Fruit fly (Drosophila melanogaster) whole organism, pupa: ENCODE measurements around the gene CG34305.

Experiments
- CG10348 ChIP-seq: fragments of 200-800 bp; sonication (Bioruptor generic); IDR thresholded peaks from 2 replicates; pipeline ENCODE4 v1.3.6; 2022; ENCODE audit warnings: missing biosample characterization, missing genetic modification characterization
- CG12605 ChIP-seq: fragments of 200-800 bp; sonication (Bioruptor generic); IDR thresholded peaks from 2 replicates; pipeline ENCODE4 v1.3.6; 2022; ENCODE audit warnings: missing biosample characterization, missing genetic modification characterization
- CG13204 ChIP-seq: fragments of 200-800 bp; sonication (Bioruptor generic); optimal IDR thresholded peaks from 2 replicates; lab custom pipeline; 2018; ENCODE audit warnings: missing biosample characterization, mild to moderate bottlenecking, missing genetic modification characterization, moderate library complexity
- CG14655 ChIP-seq: fragments of 200-800 bp; sonication (Bioruptor generic); optimal IDR thresholded peaks from 3 replicates; lab custom pipeline; 2017; ENCODE audit warnings: mild to moderate bottlenecking, missing biosample characterization, missing genetic modification reagents, missing genetic modification characterization
- CG15710 ChIP-seq: fragments of 200-800 bp; sonication (Bioruptor generic); optimal IDR thresholded peaks from 2 replicates; lab custom pipeline; 2018; ENCODE audit warnings: missing biosample characterization, mild to moderate bottlenecking, missing genetic modification characterization, moderate library complexity
- CG32121 ChIP-seq: fragments of 200-800 bp; sonication (Bioruptor generic); IDR thresholded peaks from 2 replicates; pipeline ENCODE4 v1.3.6; 2022; ENCODE audit warnings: missing biosample characterization, missing genetic modification characterization
- CG8159 ChIP-seq: fragments of 200-800 bp; sonication (Bioruptor generic); optimal IDR thresholded peaks from 3 replicates; lab custom pipeline; 2018; ENCODE audit warnings: missing biosample characterization, mild to moderate bottlenecking, missing genetic modification characterization, moderate library complexity
- CG9948 ChIP-seq: fragments of 200-800 bp; sonication (Bioruptor generic); optimal IDR thresholded peaks from 2 replicates; lab custom pipeline; 2018; ENCODE audit warnings: missing biosample characterization, mild to moderate bottlenecking, missing genetic modification characterization, moderate library complexity
- D1 ChIP-seq: fragments of 200-800 bp; sonication (Bioruptor generic); optimal IDR thresholded peaks from 2 replicates; lab custom pipeline; 2018; ENCODE audit warnings: missing biosample characterization, mild to moderate bottlenecking, missing genetic modification characterization, moderate library complexity
- EcR ChIP-seq: fragments of 200-800 bp; sonication (Bioruptor generic); optimal IDR thresholded peaks from 3 replicates; lab custom pipeline; 2019; ENCODE audit warnings: missing biosample characterization, missing genetic modification characterization, mild to moderate bottlenecking, moderate library complexity, missing genetic modification reagents
- Ets98B ChIP-seq: fragments of 200-800 bp; sonication (Bioruptor generic); IDR thresholded peaks from 2 replicates; pipeline ENCODE4 v1.3.6; 2022; ENCODE audit warnings: missing biosample characterization, missing genetic modification characterization
- gl ChIP-seq: fragments of 200-800 bp; sonication (Bioruptor generic); optimal IDR thresholded peaks from 2 replicates; lab custom pipeline; 2018; ENCODE audit warnings: missing biosample characterization, mild to moderate bottlenecking, missing genetic modification characterization

DNA sequence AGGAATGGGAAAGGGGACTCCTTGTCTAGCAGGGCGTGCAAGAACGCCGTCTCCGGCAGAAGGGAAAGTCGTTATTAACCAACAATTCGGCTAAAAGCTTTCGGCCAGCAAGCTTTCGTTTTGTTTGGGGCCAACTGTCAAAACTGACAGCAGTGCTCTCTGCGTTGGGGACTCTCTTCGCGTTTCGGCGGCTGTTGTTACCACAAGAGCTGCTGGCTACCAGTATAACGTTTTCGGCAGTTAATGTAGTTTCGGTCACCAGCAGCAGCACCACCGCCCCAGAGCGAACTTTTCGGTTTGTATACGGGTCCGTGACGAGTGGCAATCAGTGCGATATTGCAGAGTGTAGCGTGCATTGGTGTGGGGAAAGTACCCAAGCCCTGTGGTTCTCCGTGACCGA is 37.1 kb upstream of the CG34305 start, which contains the start of gene cpx:
- TF ChIP-seq D1 (tag; lab: Kevin White, UChicago) (no peak), CG9948 (tag; lab: Kevin White, UChicago) (no peak), CG14655 (no peak), EcR (no peak), CG15710 (no peak), CG8159 (tag; lab: Kevin White, UChicago) (no peak), CG12605 (no peak), CG32121 (no peak), CG13204 (GFP tag; lab: Kevin White, UChicago) (no peak), gl (tag; lab: Kevin White, UChicago) (no peak), CG10348 (GFP tag; lab: Robert Waterston, UW) (no peak), Ets98B (GFP tag; lab: Robert Waterston, UW) (no peak)
